Worm (Caenorhabditis elegans) whole organism, young adult: ENCODE measurements around the gene nspb-5.

Source experiments
- B0019.2 ChIP-seq: fragments of 200-800 bp; sonication (Bioruptor generic); conservative IDR thresholded peaks from 2 replicates; pipeline ENCODE4 v1.3.6; 2022; ENCODE audit warnings: missing genetic modification reagents, missing genetic modification characterization, missing compliant biosample characterization
- B0035.1 ChIP-seq: sonication (generic microtip); optimal IDR thresholded peaks from 2 replicates; lab custom pipeline; 2016; ENCODE audit warnings: missing genetic modification characterization, mild to moderate bottlenecking, missing compliant biosample characterization, missing genotype, missing genetic modification reagents
- B0261.1 ChIP-seq: sonication (generic microtip); optimal IDR thresholded peaks from 2 replicates; lab custom pipeline; 2016; ENCODE audit warnings: mild to moderate bottlenecking, missing genetic modification characterization, moderate library complexity, missing compliant biosample characterization
- B0336.3 ChIP-seq: fragments of 200-800 bp; sonication (Bioruptor generic); IDR thresholded peaks from 2 replicates; pipeline ENCODE4 v1.3.6; 2022; ENCODE audit warnings: missing genetic modification characterization, missing compliant biosample characterization
- D2030.7 ChIP-seq: fragments of 200-800 bp; sonication (Bioruptor generic); IDR thresholded peaks from 2 replicates; pipeline ENCODE4 v1.3.6; 2022; ENCODE audit warnings: missing genetic modification reagents, missing genetic modification characterization, missing compliant biosample characterization
- F39B2.1 ChIP-seq: fragments of 200-800 bp; sonication (Bioruptor generic); IDR thresholded peaks from 2 replicates; pipeline ENCODE4 v1.3.6; 2022; ENCODE audit warnings: missing genetic modification reagents, missing genetic modification characterization, missing compliant biosample characterization
- F49E8.2 ChIP-seq: sonication (generic microtip); optimal IDR thresholded peaks from 3 replicates; lab custom pipeline; 2017; ENCODE audit warnings: missing genetic modification characterization, mild to moderate bottlenecking, missing compliant biosample characterization, antibody characterized with exemption, moderate library complexity; ENCODE audit not compliant: insufficient read depth
- K11D2.4 ChIP-seq: fragments of 200-800 bp; sonication (Bioruptor generic); IDR thresholded peaks from 2 replicates; pipeline ENCODE4 v1.3.6; 2022; ENCODE audit warnings: missing genetic modification reagents, missing genetic modification characterization, missing compliant biosample characterization
- Y53G8AR.9 ChIP-seq: fragments of 200-800 bp; sonication (Bioruptor generic); conservative IDR thresholded peaks from 2 replicates; pipeline ENCODE4 v1.3.6; 2022; ENCODE audit warnings: missing genetic modification reagents, missing genetic modification characterization, missing compliant biosample characterization
- Y56A3A.18 ChIP-seq: fragments of 200-800 bp; sonication (Bioruptor generic); IDR thresholded peaks from 2 replicates; pipeline ENCODE4 v1.3.6; 2022; ENCODE audit warnings: missing genetic modification reagents, missing genetic modification characterization, missing compliant biosample characterization
- ZK185.1 ChIP-seq: sonication (generic microtip); optimal IDR thresholded peaks from 2 replicates; lab custom pipeline; 2016; ENCODE audit warnings: mild to moderate bottlenecking, missing genetic modification characterization, missing compliant biosample characterization; ENCODE audit not compliant: poor library complexity, severe bottlenecking
- athp-1 ChIP-seq: sonication (generic microtip); optimal IDR thresholded peaks from 2 replicates; lab custom pipeline; 2017; ENCODE audit warnings: mild to moderate bottlenecking, missing genetic modification characterization, missing compliant biosample characterization
- attf-5 ChIP-seq: fragments of 200-800 bp; sonication (Bioruptor generic); optimal IDR thresholded peaks from 2 replicates; lab custom pipeline; 2018; ENCODE audit warnings: mild to moderate bottlenecking, missing genetic modification characterization, missing compliant biosample characterization
- attf-6 ChIP-seq: fragments of 200-800 bp; sonication (Bioruptor generic); IDR thresholded peaks from 2 replicates; pipeline ENCODE4 v1.3.6; 2022; ENCODE audit warnings: missing genetic modification reagents, missing genetic modification characterization, missing compliant biosample characterization
- cebp-1 ChIP-seq, 2 experiments: fragments of 200-800 bp in 1 of 2; sonication (Bioruptor generic) in 1 of 2; sonication (generic microtip) in 1 of 2; IDR thresholded peaks in 1 of 2; optimal IDR thresholded peaks in 1 of 2; 2 replicates each; pipeline versions ENCODE4 v1.3.6 to Lab custom; 2017 to 2022; ENCODE audit warnings: missing compliant biosample characterization in 2 of 2, missing genetic modification characterization in 2 of 2, mild to moderate bottlenecking in 1 of 2, missing genetic modification reagents in 1 of 2, moderate library complexity in 1 of 2
- ceh-100 ChIP-seq: fragments of 200-800 bp; sonication (Bioruptor generic); IDR thresholded peaks from 2 replicates; pipeline ENCODE4 v1.3.6; 2022; ENCODE audit warnings: missing genetic modification reagents, missing genetic modification characterization, missing compliant biosample characterization
- ceh-27 ChIP-seq: fragments of 200-800 bp; sonication (Bioruptor generic); optimal IDR thresholded peaks from 2 replicates; lab custom pipeline; 2018; ENCODE audit warnings: mild to moderate bottlenecking, missing genetic modification characterization, moderate library complexity, missing compliant biosample characterization
- chd-7 ChIP-seq: sonication (generic microtip); optimal IDR thresholded peaks from 2 replicates; lab custom pipeline; 2016; ENCODE audit warnings: mild to moderate bottlenecking, missing genetic modification characterization, moderate library complexity, missing compliant biosample characterization
- dpff-1 ChIP-seq: sonication (generic microtip); optimal IDR thresholded peaks from 2 replicates; lab custom pipeline; 2017; ENCODE audit warnings: mild to moderate bottlenecking, missing genetic modification characterization, missing compliant biosample characterization
- dpl-1 ChIP-seq: fragments of 150-350 bp; optimal IDR thresholded peaks from 2 replicates; lab custom pipeline; 2014; ENCODE audit warnings: missing biosample characterization, missing genetic modification reagents, missing genetic modification characterization
- efl-1 ChIP-seq: fragments of 150-350 bp; optimal IDR thresholded peaks from 2 replicates; lab custom pipeline; 2014; ENCODE audit warnings: missing biosample characterization, missing genetic modification reagents, missing genetic modification characterization
- egl-18 ChIP-seq: fragments of 200-800 bp; sonication (Bioruptor generic); IDR thresholded peaks from 2 replicates; pipeline ENCODE4 v1.3.6; 2022; ENCODE audit warnings: missing genetic modification reagents, missing genetic modification characterization, missing compliant biosample characterization
- egl-44 ChIP-seq: fragments of 200-800 bp; sonication (Bioruptor generic); IDR thresholded peaks from 2 replicates; pipeline ENCODE4 v1.3.6; 2022; ENCODE audit warnings: missing genetic modification reagents, missing genetic modification characterization, missing compliant biosample characterization
- egrh-3 ChIP-seq: fragments of 200-800 bp; sonication (Bioruptor generic); IDR thresholded peaks from 2 replicates; pipeline ENCODE4 v1.3.6; 2022; ENCODE audit warnings: missing genetic modification reagents, missing genetic modification characterization, missing compliant biosample characterization
- ekl-4 ChIP-seq: fragments of 200-800 bp; sonication (Bioruptor generic); IDR thresholded peaks from 2 replicates; pipeline ENCODE4 v1.3.6; 2022; ENCODE audit warnings: missing genetic modification reagents, missing genetic modification characterization, missing compliant biosample characterization
- lin-26 ChIP-seq: fragments of 200-800 bp; sonication (Bioruptor generic); IDR thresholded peaks from 2 replicates; pipeline ENCODE4 v1.3.6; 2022; ENCODE audit warnings: missing genetic modification reagents, missing genetic modification characterization, missing compliant biosample characterization
- lin-35 ChIP-seq, 3 experiments: fragments of 150-350 bp in 2 of 3; sonication (generic microtip) in 1 of 3; optimal IDR thresholded peaks; 2 replicates each; lab custom pipeline; 2014 to 2018; ENCODE audit warnings: missing biosample characterization in 3 of 3, missing genetic modification characterization in 3 of 3, missing genetic modification reagents in 3 of 3
- lin-54 ChIP-seq: fragments of 200-800 bp; sonication (Bioruptor generic); optimal IDR thresholded peaks from 2 replicates; lab custom pipeline; 2018; ENCODE audit warnings: mild to moderate bottlenecking, missing genetic modification characterization, missing compliant biosample characterization
- lsl-1 ChIP-seq: fragments of 200-800 bp; sonication (Bioruptor generic); optimal IDR thresholded peaks from 2 replicates; lab custom pipeline; 2018; ENCODE audit warnings: mild to moderate bottlenecking, missing genetic modification characterization, moderate library complexity, missing compliant biosample characterization
- madf-3 ChIP-seq: fragments of 200-800 bp; sonication (Bioruptor generic); IDR thresholded peaks from 2 replicates; pipeline ENCODE4 v1.3.6; 2022; ENCODE audit warnings: missing genetic modification reagents, missing genetic modification characterization, missing compliant biosample characterization
- mcd-1 ChIP-seq: fragments of 200-800 bp; sonication (Bioruptor generic); IDR thresholded peaks from 2 replicates; pipeline ENCODE4 v1.3.6; 2022; ENCODE audit warnings: missing genetic modification reagents, missing genetic modification characterization, missing compliant biosample characterization
- mes-4 ChIP-seq: sonication (generic microtip); optimal IDR thresholded peaks from 2 replicates; lab custom pipeline; 2016; ENCODE audit warnings: missing genotype, missing genetic modification characterization, missing compliant biosample characterization
- nhr-179 ChIP-seq: sonication (generic microtip); optimal IDR thresholded peaks from 2 replicates; lab custom pipeline; 2016; ENCODE audit warnings: mild to moderate bottlenecking, missing genetic modification characterization, missing compliant biosample characterization
- nhr-80 ChIP-seq: sonication (generic microtip); optimal IDR thresholded peaks from 2 replicates; lab custom pipeline; 2016; ENCODE audit warnings: missing genetic modification characterization, missing compliant biosample characterization
- pbrm-1 ChIP-seq: fragments of 200-800 bp; sonication (Bioruptor generic); IDR thresholded peaks from 2 replicates; pipeline ENCODE4 v1.3.6; 2022; ENCODE audit warnings: missing genetic modification reagents, missing genetic modification characterization, missing compliant biosample characterization
- pha-4 ChIP-seq: fragments of 150-350 bp; sonication (generic microtip); optimal IDR thresholded peaks from 2 replicates; lab custom pipeline; 2014; ENCODE audit warnings: missing biosample characterization, missing genetic modification reagents, missing genetic modification characterization
- rcor-1 ChIP-seq: fragments of 200-800 bp; sonication (Bioruptor generic); IDR thresholded peaks from 2 replicates; pipeline ENCODE4 v1.3.6; 2022; ENCODE audit warnings: missing genetic modification reagents, missing genetic modification characterization, missing compliant biosample characterization
- rpc-1 ChIP-seq, 2 experiments: fragments of 150-350 bp in 1 of 2; sonication (generic microtip) in 1 of 2; optimal IDR thresholded peaks; 2 replicates each; lab custom pipeline; 2014 to 2018; ENCODE audit warnings: missing biosample characterization in 1 of 2, missing genetic modification characterization in 1 of 2, missing genetic modification reagents in 1 of 2, missing genotype in 1 of 2
- snpc-4 ChIP-seq, 5 experiments: fragments of 150-350 bp in 1 of 5; sonication (generic microtip) in 4 of 5; optimal IDR thresholded peaks; 2 replicates each; lab custom pipeline; 2014 to 2018; ENCODE audit warnings: missing genetic modification characterization in 5 of 5, missing biosample characterization in 3 of 5, antibody characterized with exemption in 2 of 5, mild to moderate bottlenecking in 2 of 5, missing compliant biosample characterization in 2 of 5, missing genotype in 2 of 5, moderate library complexity in 2 of 5, missing genetic modification reagents in 1 of 5
- sptf-2 ChIP-seq: fragments of 200-800 bp; sonication (Bioruptor generic); optimal IDR thresholded peaks from 2 replicates; lab custom pipeline; 2018; ENCODE audit warnings: mild to moderate bottlenecking, missing genetic modification characterization, missing compliant biosample characterization
- tbp1 ChIP-seq: fragments of 200-800 bp; sonication (Bioruptor generic); optimal IDR thresholded peaks from 2 replicates; lab custom pipeline; 2018; ENCODE audit warnings: mild to moderate bottlenecking, missing genetic modification characterization, missing compliant biosample characterization
- tlf-1 ChIP-seq: fragments of 200-800 bp; sonication (Bioruptor generic); optimal IDR thresholded peaks from 2 replicates; lab custom pipeline; 2018; ENCODE audit warnings: mild to moderate bottlenecking, missing genetic modification characterization, missing compliant biosample characterization

The nspb-5 gene

DNA sequence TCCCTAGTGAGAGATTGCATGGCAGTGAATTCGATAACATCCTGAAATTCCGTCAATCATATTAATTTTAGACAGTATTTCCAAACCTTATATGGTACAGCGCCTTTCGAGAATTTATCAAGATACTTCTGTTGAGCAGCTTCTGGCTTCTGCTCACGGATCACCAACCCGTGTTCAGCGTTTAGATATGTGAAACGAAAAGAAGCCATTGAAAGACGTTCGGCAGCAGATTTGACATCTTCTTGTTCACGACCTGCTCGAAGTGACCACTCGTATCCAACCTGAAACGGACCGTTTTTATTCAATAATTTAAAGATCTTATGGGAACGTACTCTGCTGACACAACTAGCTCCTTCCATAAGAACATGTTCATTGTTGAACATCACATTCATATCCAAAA, 17.2 kb upstream of the nspb-5 start:
- TF ChIP-seq mes-4 (tag; lab: Kevin White, UChicago), result no peak
- no peak for TF ChIP-seq Y56A3A.18 (GFP tag; lab: Robert Waterston, UW)
- TF ChIP-seq lsl-1, result no peak
- TF ChIP-seq sptf-2, result no peak
- no peak for TF ChIP-seq B0019.2
- no peak for TF ChIP-seq ceh-27 (GFP tag; lab: Kevin White, UChicago)
- no peak for TF ChIP-seq attf-6

DNA sequence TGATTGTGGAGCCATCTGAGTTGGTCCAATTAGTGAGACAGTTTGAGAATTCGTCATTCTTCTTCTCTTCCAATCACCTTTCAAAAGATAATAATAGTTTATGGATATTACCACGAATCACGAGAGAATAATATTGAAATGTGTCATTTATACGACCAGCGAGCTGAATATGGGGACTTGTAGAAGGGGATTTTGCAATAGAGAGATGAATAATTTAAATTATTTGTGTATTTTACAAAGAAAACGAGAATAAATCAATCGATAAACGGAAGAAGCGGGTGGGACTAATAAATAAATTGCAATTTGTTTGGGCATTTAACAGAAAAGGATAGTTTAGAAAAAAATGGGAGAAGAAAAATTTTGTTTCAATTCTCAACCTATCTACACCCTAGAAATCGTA, 16.2 kb upstream of the nspb-5 start, which contains the start of gene odr-8:
TSS of gene odr-8 (minus strand) at position 101 of the 400 bp plus-strand sequence.
- TF ChIP-seq ekl-4 (GFP tag; lab: Robert Waterston, UW), result no peak
- no peak for TF ChIP-seq snpc-4 (GFP tag; optimal IDR thresholded peaks at IDR 0.05; lab: Kevin White, UChicago)
- peak in 1 of 4 experiments; percentile 50 for TF ChIP-seq snpc-4 (tag; optimal IDR thresholded peaks at IDR 0.05; lab: Kevin White, UChicago)

DNA sequence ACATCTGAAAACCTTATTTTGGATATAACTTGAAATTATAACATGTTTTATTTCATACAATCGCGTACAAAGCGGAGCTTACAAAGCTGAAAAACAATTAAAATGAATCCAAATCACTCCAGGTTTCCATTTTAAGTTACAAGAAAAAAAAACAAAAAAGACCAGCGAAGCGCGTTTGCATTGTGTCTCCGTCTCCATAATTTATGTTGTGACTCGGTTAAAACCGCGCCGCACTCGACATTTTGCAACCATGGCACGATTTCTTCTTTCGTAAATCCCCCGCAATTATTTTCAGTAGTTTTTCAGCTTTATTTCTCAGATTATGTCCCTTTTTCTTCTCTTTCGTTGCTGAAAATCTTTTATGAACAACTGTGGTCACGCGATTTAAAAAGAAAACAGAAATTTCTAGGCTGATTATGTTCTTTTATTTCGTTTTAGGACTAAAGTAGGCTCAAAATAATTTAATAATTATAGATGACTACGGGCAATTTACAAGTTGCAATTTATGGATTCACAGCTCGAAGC, 13.4 kb upstream of the nspb-5 start, which contains the start of the genes F38A5.2 and dnj-11:
TSS of gene F38A5.2 (minus strand) at position 4 of the 525 bp plus-strand sequence.
TSS of gene dnj-11 (plus strand) at position 475 of the 525 bp plus-strand sequence.
- TF ChIP-seq chd-7 (tag; lab: Kevin White, UChicago) (no peak), mcd-1 (peak; percentile 96), efl-1 (GFP tag; lab: Kevin White, UChicago) (peak; percentile 61), ceh-100 (peak; percentile 54; the same call in 1 of the 2 replicates), snpc-4 (GFP tag; optimal IDR thresholded peaks at IDR 0.05; lab: Kevin White, UChicago) (peak; percentile 45), snpc-4 (tag; optimal IDR thresholded peaks at IDR 0.05; lab: Kevin White, UChicago) (peak in 3 of 4 experiments; percentile 77 to 87 (median 80)), D2030.7 (peak; percentile 69), lsl-1 (peak; percentile 46), lin-26 (no peak), lin-54 (GFP tag; lab: Kevin White, UChicago) (peak; percentile 47), cebp-1 (GFP tag; IDR thresholded peaks at IDR 0.05; lab: Robert Waterston, UW) (no peak), cebp-1 (tag; optimal IDR thresholded peaks at IDR 0.05; lab: Kevin White, UChicago) (peak; percentile 75), lin-35 (GFP tag; optimal IDR thresholded peaks at IDR 0.05; lab: Kevin White, UChicago) (peak in 1 of 3 experiments; percentile 43), pha-4 (tag; lab: Kevin White, UChicago) (peak; percentile 66), F39B2.1 (GFP tag; lab: Robert Waterston, UW) (no peak), tlf-1 (GFP tag; lab: Kevin White, UChicago) (peak; percentile 14), tbp1 (GFP tag; lab: Kevin White, UChicago) (peak; percentile 49), nhr-80 (tag; lab: Kevin White, UChicago) (peak; percentile 40), B0336.3 (GFP tag; lab: Robert Waterston, UW) (no peak), egl-18 (GFP tag; lab: Robert Waterston, UW) (no peak), athp-1 (no peak), egrh-3 (GFP tag; lab: Robert Waterston, UW) (0 out of 2 replicates have a peak, but pooled peaks have one; percentile 24), ekl-4 (GFP tag; lab: Robert Waterston, UW) (no peak; the same call in 1 of the 2 replicates), K11D2.4 (GFP tag; lab: Robert Waterston, UW) (no peak), Y53G8AR.9 (no peak), ceh-27 (GFP tag; lab: Kevin White, UChicago) (peak; percentile 73), F49E8.2 (tag; lab: Kevin White, UChicago) (peak; percentile 49), nhr-179 (no peak), dpff-1 (tag; lab: Kevin White, UChicago) (no peak), dpl-1 (GFP tag; lab: Kevin White, UChicago) (peak; percentile 25), rpc-1 (optimal IDR thresholded peaks at IDR 0.05; lab: Kevin White, UChicago) (peak; percentile 3), rpc-1 (tag; optimal IDR thresholded peaks at IDR 0.05; lab: Kevin White, UChicago) (no peak), egl-44 (GFP tag; lab: Robert Waterston, UW) (no peak), Y56A3A.18 (GFP tag; lab: Robert Waterston, UW) (no peak), rcor-1 (GFP tag; lab: Robert Waterston, UW) (peak; percentile 38; the same call in 1 of the 2 replicates), B0035.1 (no peak), ZK185.1 (tag; lab: Kevin White, UChicago) (peak; percentile 2), B0261.1 (tag; lab: Kevin White, UChicago) (no peak), madf-3 (no peak), attf-5 (GFP tag; lab: Kevin White, UChicago) (peak; percentile 82), pbrm-1 (peak; percentile 67)
